Fruit fly (Drosophila melanogaster): ENCODE data around the gene LysS.

The LysS gene

DNA sequence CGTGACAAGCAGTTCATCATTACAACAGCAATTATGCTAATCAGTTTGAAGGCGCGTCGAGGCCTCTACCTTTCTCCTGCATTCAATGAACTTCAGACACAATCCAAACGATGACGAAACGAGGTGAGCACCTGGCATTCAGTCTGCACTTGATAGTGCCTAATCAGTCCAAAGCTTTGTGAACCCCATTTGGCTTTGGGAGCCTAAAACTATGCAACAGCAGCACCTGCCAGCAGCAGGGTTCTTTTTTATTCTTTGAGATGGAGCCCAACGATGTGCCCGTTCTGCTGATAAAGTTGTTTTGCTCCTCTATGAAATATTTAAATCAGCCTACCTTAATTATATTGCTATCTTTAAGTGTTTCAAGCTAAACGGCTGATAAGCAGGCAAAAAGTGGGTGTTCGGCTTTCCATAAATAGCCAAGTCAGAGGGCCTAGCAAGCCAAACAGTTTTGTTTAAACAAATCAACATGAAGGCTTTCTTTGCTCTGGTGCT, at the start of gene LysS:
Gene LysS, plus strand, starts transcription at position 445 of the 495 bp plus-strand sequence.
- TF ChIP-seq CG11762 (GFP tag; optimal IDR thresholded peaks at IDR 0.05; ENCODE audit: insufficient read depth) (no peak), Smox (GFP tag; optimal IDR thresholded peaks at IDR 0.05) (no peak), Sox15 (GFP tag; optimal IDR thresholded peaks at IDR 0.05) (no peak), CG1621 (tag; optimal IDR thresholded peaks at IDR 0.05) (no peak), Blimp-1 (GFP tag; optimal IDR thresholded peaks at IDR 0.05) (no peak), CG8632 (GFP tag; optimal IDR thresholded peaks at IDR 0.05) (no peak), Hr38 (GFP tag; optimal IDR thresholded peaks at IDR 0.05) (no peak), CG6808 (GFP tag; optimal IDR thresholded peaks at IDR 0.05) (no peak), spab (GFP tag; optimal IDR thresholded peaks at IDR 0.05) (no peak), CG6792 (GFP tag; optimal IDR thresholded peaks at IDR 0.05) (no peak), Ets96B (tag; optimal IDR thresholded peaks at IDR 0.05) (no peak), CG16779 (tag; optimal IDR thresholded peaks at IDR 0.05) (no peak), Eip93F (GFP tag; optimal IDR thresholded peaks at IDR 0.05) (no peak), CG4318 (GFP tag; optimal IDR thresholded peaks at IDR 0.05) (no peak), Sox14 (GFP tag; optimal IDR thresholded peaks at IDR 0.05) (no peak), CG10669 (GFP tag; optimal IDR thresholded peaks at IDR 0.05) (no peak), CG6854 (GFP tag; optimal IDR thresholded peaks at IDR 0.05) (no peak), Eip75B (GFP tag; optimal IDR thresholded peaks at IDR 0.05) (no peak), CG32006 (GFP tag; optimal IDR thresholded peaks at IDR 0.05) (no peak), cyc (GFP tag; optimal IDR thresholded peaks at IDR 0.05) (no peak)

DNA sequence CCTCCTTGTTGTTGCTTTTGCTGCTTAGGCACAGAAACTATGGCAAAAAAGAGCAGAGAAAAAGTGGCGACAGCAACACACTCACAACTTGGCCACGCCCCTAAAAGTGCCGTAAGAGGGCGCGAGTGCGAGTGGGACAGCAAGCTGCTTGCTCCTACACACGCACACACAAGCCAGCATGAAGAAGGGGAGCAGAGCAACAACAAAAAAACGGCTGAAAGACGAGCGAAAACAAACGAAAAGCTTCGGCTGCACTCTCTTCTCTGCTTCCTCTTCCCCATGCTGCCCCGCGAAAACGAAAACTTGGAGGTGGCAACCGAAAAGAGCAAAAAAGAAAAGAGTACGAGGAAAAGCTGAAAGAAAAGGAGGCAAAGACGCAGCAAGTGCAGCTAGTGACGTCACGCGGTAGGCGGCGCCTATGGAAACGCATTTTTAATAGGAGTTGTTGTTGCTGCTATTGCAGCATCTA, 49.4 kb upstream of the LysS start:
- TF ChIP-seq Eip75B (GFP tag; optimal IDR thresholded peaks at IDR 0.05) (peak; percentile 42), CG8632 (GFP tag; optimal IDR thresholded peaks at IDR 0.05) (peak; percentile 19), CG7368 (GFP tag; optimal IDR thresholded peaks at IDR 0.05) (no peak), vri (GFP tag; optimal IDR thresholded peaks at IDR 0.05) (peak; percentile 8), cyc (GFP tag; optimal IDR thresholded peaks at IDR 0.05) (no peak), CG34406 (GFP tag; optimal IDR thresholded peaks at IDR 0.05) (peak; percentile 27), CG6808 (GFP tag; optimal IDR thresholded peaks at IDR 0.05) (peak; percentile 80), Gug (GFP tag; IDR thresholded peaks at IDR 0.05) (peak; percentile 57), eg (GFP tag; IDR thresholded peaks at IDR 0.05) (peak; percentile 75), fd59A (GFP tag; optimal IDR thresholded peaks at IDR 0.05) (peak; percentile 69), Eip93F (GFP tag; optimal IDR thresholded peaks at IDR 0.05) (no peak), CG8119 (GFP tag; IDR thresholded peaks at IDR 0.05) (peak; percentile 78), acj6 (GFP tag; optimal IDR thresholded peaks at IDR 0.05) (no peak), net (GFP tag; optimal IDR thresholded peaks at IDR 0.05) (peak; percentile 64), CG6792 (GFP tag; optimal IDR thresholded peaks at IDR 0.05) (peak; percentile 26), dsx (GFP tag; optimal IDR thresholded peaks at IDR 0.05; ENCODE audit: poor library complexity, severe bottlenecking) (peak; percentile 72), topi (GFP tag; optimal IDR thresholded peaks at IDR 0.05) (no peak), Ets21C (GFP tag; optimal IDR thresholded peaks at IDR 0.05) (no peak), esn (GFP tag; optimal IDR thresholded peaks at IDR 0.05) (peak; percentile 10), Sox102F (GFP tag; optimal IDR thresholded peaks at IDR 0.05) (no peak), Eip78C (GFP tag) (peak; percentile 68), Hr38 (GFP tag; optimal IDR thresholded peaks at IDR 0.05) (no peak), CG9139 (GFP tag; optimal IDR thresholded peaks at IDR 0.05) (no peak), CG8319 (GFP tag; optimal IDR thresholded peaks at IDR 0.05) (no peak), CG3032 (tag; optimal IDR thresholded peaks at IDR 0.05) (peak; percentile 69), CG15336 (GFP tag; IDR thresholded peaks at IDR 0.05) (peak; percentile 41; the same call in 1 of the 2 replicates), CG16779 (tag; optimal IDR thresholded peaks at IDR 0.05) (peak; percentile 27), fd85E (GFP tag; optimal IDR thresholded peaks at IDR 0.05) (no peak), CG6163 (GFP tag; IDR thresholded peaks at IDR 0.05) (peak; percentile 86), CG32006 (GFP tag; optimal IDR thresholded peaks at IDR 0.05) (peak; percentile 76), dac (GFP tag; optimal IDR thresholded peaks at IDR 0.05) (peak; percentile 75), salr (GFP tag; optimal IDR thresholded peaks at IDR 0.05) (peak; percentile 60 to 65), svp (GFP tag) (no peak), CG11294 (GFP tag; IDR thresholded peaks at IDR 0.05) (0 out of 2 replicates have a peak, but pooled peaks have one; percentile 33), CG1621 (tag; optimal IDR thresholded peaks at IDR 0.05) (peak; percentile 65), Sox14 (GFP tag; optimal IDR thresholded peaks at IDR 0.05) (peak; percentile 60), CG6276 (GFP tag; optimal IDR thresholded peaks at IDR 0.05) (peak; percentile 43), Met (GFP tag; optimal IDR thresholded peaks at IDR 0.05) (no peak), Blimp-1 (GFP tag; optimal IDR thresholded peaks at IDR 0.05) (no peak), CG10631 (GFP tag; optimal IDR thresholded peaks at IDR 0.05) (no peak)

Data from whole organism, prepupa.